Worm (Caenorhabditis elegans) whole organism, late embryonic: ENCODE data around the gene T02E9.6.

ENCODE experiments used
- ama-1 ChIP-seq: fragments of 150-350 bp; optimal IDR thresholded peaks from 2 replicates; lab custom pipeline; 2014
- ceh-9 ChIP-seq: sonication (generic microtip); optimal IDR thresholded peaks from 2 replicates; lab custom pipeline; 2016; ENCODE audit warnings: mild to moderate bottlenecking, missing genetic modification characterization, inconsistent platforms, missing compliant biosample characterization
- hlh-13 ChIP-seq: fragments of 200-800 bp; sonication (Bioruptor generic); optimal IDR thresholded peaks from 2 replicates; lab custom pipeline; 2018; ENCODE audit warnings: mild to moderate bottlenecking, missing genetic modification characterization, missing compliant biosample characterization
- tbx-2 ChIP-seq: sonication (generic microtip); optimal IDR thresholded peaks from 2 replicates; lab custom pipeline; 2016; ENCODE audit warnings: missing genetic modification characterization, missing compliant biosample characterization

DNA sequence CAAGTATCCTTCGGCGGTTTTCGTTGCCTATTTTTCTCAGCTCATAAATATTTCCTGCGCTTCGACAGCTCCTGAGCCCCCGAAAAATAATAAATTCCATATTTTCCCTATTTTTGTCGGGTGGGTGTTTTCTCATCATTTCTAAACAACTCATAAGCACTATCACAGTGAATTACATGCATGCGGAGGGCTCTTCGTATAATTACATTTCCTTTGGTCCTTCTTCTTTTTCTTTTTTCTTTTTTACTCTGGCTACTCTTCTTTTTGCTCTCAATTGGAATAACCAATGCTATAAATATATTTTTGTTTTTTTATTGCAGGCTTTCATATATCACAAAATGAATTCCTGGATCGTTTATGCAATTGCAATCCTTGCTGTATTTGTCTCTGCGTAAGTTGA lies 7.8 kb upstream of the T02E9.6 start, which contains the start of gene T02E9.5:
- TF ChIP-seq ceh-9: no peak
- no peak for TF ChIP-seq ama-1 (lab: Kevin White, UChicago)
- no peak for TF ChIP-seq tbx-2 (tag; lab: Kevin White, UChicago)
- no peak for TF ChIP-seq hlh-13 (GFP tag; lab: Kevin White, UChicago)
